Fruit fly (Drosophila melanogaster) S2 (cell line): ENCODE results near the gene Act88F.

Experiments
- CG8478 ChIP-seq: fragments of >200 bp; optimal IDR thresholded peaks from 2 replicates; lab custom pipeline; 2018
- CTCF ChIP-seq, 2 experiments: fragments of >200 bp; optimal IDR thresholded peaks; 2 replicates each; lab custom pipeline; 2018

DNA sequence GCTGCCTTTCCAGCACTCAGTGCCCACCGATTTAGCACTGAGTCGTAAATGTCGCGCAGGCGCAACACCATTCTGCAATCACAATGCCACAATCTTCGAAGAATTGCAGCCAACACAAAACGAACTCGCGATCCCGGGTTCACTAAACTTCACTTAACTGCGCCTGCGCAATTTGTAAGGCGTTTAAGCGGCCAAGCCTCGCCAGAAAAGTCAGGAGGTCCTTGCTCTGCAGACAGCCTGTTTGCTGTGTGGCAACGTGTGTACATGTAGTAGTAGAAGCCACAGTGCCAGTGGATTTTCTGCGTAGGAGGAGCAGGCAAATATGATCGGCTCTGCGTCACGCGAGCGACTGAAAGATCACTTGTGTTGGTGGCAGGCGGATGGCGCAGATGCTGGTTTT, 23.4 kb downstream of the Act88F start:
- TF ChIP-seq CG8478 (no peak), CTCF (optimal IDR thresholded peaks at IDR 0.05; lab: Kevin White, UChicago) (no peak)
